Worm (Caenorhabditis elegans) whole organism, L3 larva: ENCODE results near the gene gpla-1.

ENCODE experiments used
- aly-2 ChIP-seq: fragments of 150-350 bp; optimal IDR thresholded peaks from 2 replicates; lab custom pipeline; 2014; ENCODE audit warnings: missing biosample characterization, missing genetic modification characterization
- ama-1 ChIP-seq: fragments of 150-350 bp; optimal IDR thresholded peaks from 2 replicates; lab custom pipeline; 2018
- ceh-9 ChIP-seq: sonication (generic microtip); optimal IDR thresholded peaks from 2 replicates; lab custom pipeline; 2018; ENCODE audit warnings: missing biosample characterization, missing genetic modification characterization
- daf-12 ChIP-seq: fragments of 150-350 bp; optimal IDR thresholded peaks from 2 replicates; lab custom pipeline; 2014; ENCODE audit warnings: missing biosample characterization, missing genetic modification reagents, missing genetic modification characterization
- elt-3 ChIP-seq, 3 experiments: fragments of 150-350 bp in 1 of 3; sonication (generic microtip) in 2 of 3; optimal IDR thresholded peaks; 2 replicates in 2 of 3; 4 replicates in 1 of 3; lab custom pipeline; 2014 to 2017; ENCODE audit warnings: missing biosample characterization in 3 of 3, missing genetic modification characterization in 3 of 3
- hmg-11 ChIP-seq: sonication (generic microtip); optimal IDR thresholded peaks from 2 replicates; lab custom pipeline; 2016; ENCODE audit warnings: missing genetic modification characterization, missing compliant biosample characterization
- lin-15B ChIP-seq: fragments of 150-350 bp; optimal IDR thresholded peaks from 2 replicates; lab custom pipeline; 2014; ENCODE audit warnings: missing biosample characterization, missing genetic modification characterization
- nfya-1 ChIP-seq: sonication (generic microtip); optimal IDR thresholded peaks from 2 replicates; lab custom pipeline; 2017; ENCODE audit warnings: missing genetic modification characterization, mild to moderate bottlenecking, missing compliant biosample characterization, antibody characterized with exemption, moderate library complexity; ENCODE audit not compliant: insufficient read depth
- nhr-11 ChIP-seq: fragments of 150-350 bp; optimal IDR thresholded peaks from 2 replicates; lab custom pipeline; 2014; ENCODE audit warnings: missing biosample characterization, missing genetic modification characterization
- nhr-12 ChIP-seq: fragments of 150-350 bp; optimal IDR thresholded peaks from 2 replicates; lab custom pipeline; 2014; ENCODE audit warnings: missing biosample characterization, missing genetic modification characterization
- nhr-28 ChIP-seq: fragments of 150-350 bp; optimal IDR thresholded peaks from 2 replicates; lab custom pipeline; 2014; ENCODE audit warnings: missing biosample characterization, missing genetic modification characterization

DNA sequence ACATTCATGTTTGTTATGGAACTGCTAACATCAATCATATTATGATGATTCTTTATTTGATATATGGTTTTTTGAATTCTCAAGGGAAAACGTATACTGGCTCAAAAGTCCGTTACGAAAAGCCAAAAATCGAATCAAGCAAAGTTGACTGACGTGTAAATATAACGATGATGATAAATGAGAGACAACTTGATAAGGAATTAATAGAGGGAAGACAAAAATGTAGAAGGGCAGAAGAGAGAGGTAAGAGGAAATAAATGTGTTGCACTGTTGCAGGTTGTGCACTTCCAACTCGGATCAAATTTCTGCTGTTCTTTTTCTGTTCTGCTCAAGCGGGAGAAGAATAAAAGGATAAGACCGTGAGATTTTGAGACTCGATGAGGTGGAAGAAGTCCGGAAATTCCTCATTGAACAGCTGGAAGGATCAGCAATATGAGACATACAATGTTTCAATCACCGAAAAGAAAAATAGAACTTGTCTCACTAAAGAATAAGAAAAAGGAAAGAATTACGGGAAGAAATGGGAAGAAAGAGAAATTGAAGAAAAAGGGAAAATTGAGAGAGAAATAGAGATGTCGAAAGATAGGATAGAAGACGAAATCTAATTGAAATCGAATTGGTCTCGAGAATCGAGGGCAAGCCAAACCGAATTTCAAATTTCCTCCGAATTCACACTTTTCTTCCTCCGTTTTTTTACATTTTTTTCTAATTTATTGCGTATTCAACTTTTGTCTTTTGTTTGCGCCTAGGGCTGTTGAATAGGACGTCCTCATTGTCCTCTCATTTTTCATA lies 48.7 kb upstream of the gpla-1 start:
- TF ChIP-seq daf-12 (tag; lab: Kevin White, UChicago) = no peak
- no peak for TF ChIP-seq nhr-11 (tag; lab: Kevin White, UChicago)
- no peak for TF ChIP-seq lin-15B (tag; lab: Kevin White, UChicago)
- no peak for TF ChIP-seq ceh-9 (tag; lab: Kevin White, UChicago)
- no peak for TF ChIP-seq nfya-1
- no peak for TF ChIP-seq elt-3 (tag; optimal IDR thresholded peaks at IDR 0.05; lab: Kevin White, UChicago)
- TF ChIP-seq nhr-12 = no peak
- TF ChIP-seq nhr-28 (tag; lab: Kevin White, UChicago) = no peak
- no peak for TF ChIP-seq aly-2 (tag; lab: Kevin White, UChicago)
- TF ChIP-seq hmg-11 (tag; lab: Kevin White, UChicago) = no peak
- no peak for TF ChIP-seq ama-1 (lab: Kevin White, UChicago)
